Fruit fly (Drosophila melanogaster) whole organism, wandering third instar larva: Measurements from ENCODE around the gene Gr94a.

Source experiments
- CG32264 ChIP-seq: fragments of 200-800 bp; sonication (Bioruptor generic); optimal IDR thresholded peaks from 2 replicates; lab custom pipeline; 2016; ENCODE audit warnings: missing biosample characterization, missing genetic modification characterization
- Mio ChIP-seq: sonication (Bioruptor generic); optimal IDR thresholded peaks from 2 replicates; lab custom pipeline; 2016; ENCODE audit warnings: missing biosample characterization, missing genetic modification characterization
- dmrt93B ChIP-seq: fragments of 200-800 bp; sonication (Bioruptor generic); optimal IDR thresholded peaks from 2 replicates; lab custom pipeline; 2018; ENCODE audit warnings: missing biosample characterization, mild to moderate bottlenecking, missing genetic modification characterization
- ey ChIP-seq: fragments of 200-800 bp; sonication (Bioruptor generic); optimal IDR thresholded peaks from 2 replicates; lab custom pipeline; 2016; ENCODE audit warnings: missing biosample characterization, missing genetic modification characterization
- usp ChIP-seq: fragments of >200 bp; optimal IDR thresholded peaks from 2 replicates; lab custom pipeline; 2017; ENCODE audit warnings: missing biosample characterization, missing genetic modification characterization

dm6 chr3R:23091586-23092228, 40.2 kb downstream of the Gr94a start, which contains the start of the genes CG17110 and CG6726:
- TF ChIP-seq dmrt93B (GFP tag; lab: Kevin White, UChicago) (no peak), Mio (no peak), ey (GFP tag; lab: Kevin White, UChicago) (no peak), usp (GFP tag; lab: Kevin White, UChicago) (no peak), CG32264 (GFP tag; lab: Kevin White, UChicago) (no peak)
